Fruit fly (Drosophila melanogaster) whole organism, pupa: ENCODE measurements around the gene CG43347.

Experiments used
- CG13204 ChIP-seq: fragments of 200-800 bp; sonication (Bioruptor generic); optimal IDR thresholded peaks from 2 replicates; lab custom pipeline; 2018; ENCODE audit warnings: missing biosample characterization, mild to moderate bottlenecking, missing genetic modification characterization, moderate library complexity
- CG15710 ChIP-seq: fragments of 200-800 bp; sonication (Bioruptor generic); optimal IDR thresholded peaks from 2 replicates; lab custom pipeline; 2018; ENCODE audit warnings: missing biosample characterization, mild to moderate bottlenecking, missing genetic modification characterization, moderate library complexity
- CG34367 ChIP-seq: fragments of 200-800 bp; sonication (Bioruptor generic); optimal IDR thresholded peaks from 2 replicates; lab custom pipeline; 2018; ENCODE audit warnings: missing biosample characterization, mild to moderate bottlenecking, missing genetic modification characterization
- CG8301 ChIP-seq: fragments of 200-800 bp; sonication (Bioruptor generic); optimal IDR thresholded peaks from 2 replicates; lab custom pipeline; 2018; ENCODE audit warnings: missing biosample characterization, mild to moderate bottlenecking, missing genetic modification characterization
- EcR ChIP-seq: fragments of 200-800 bp; sonication (Bioruptor generic); optimal IDR thresholded peaks from 3 replicates; lab custom pipeline; 2019; ENCODE audit warnings: missing biosample characterization, missing genetic modification characterization, mild to moderate bottlenecking, moderate library complexity, missing genetic modification reagents
- Ets98B ChIP-seq: fragments of 200-800 bp; sonication (Bioruptor generic); IDR thresholded peaks from 2 replicates; pipeline ENCODE4 v1.3.6; 2022; ENCODE audit warnings: missing biosample characterization, missing genetic modification characterization
- Pif1A ChIP-seq: fragments of 200-800 bp; sonication (Bioruptor generic); optimal IDR thresholded peaks from 3 replicates; lab custom pipeline; 2016; ENCODE audit warnings: missing biosample characterization, missing genetic modification characterization
- fd96Ca ChIP-seq: fragments of 200-800 bp; sonication (Bioruptor generic); IDR thresholded peaks from 3 replicates; pipeline ENCODE4 v1.3.6; 2022; ENCODE audit warnings: missing biosample characterization, missing genetic modification characterization

DNA sequence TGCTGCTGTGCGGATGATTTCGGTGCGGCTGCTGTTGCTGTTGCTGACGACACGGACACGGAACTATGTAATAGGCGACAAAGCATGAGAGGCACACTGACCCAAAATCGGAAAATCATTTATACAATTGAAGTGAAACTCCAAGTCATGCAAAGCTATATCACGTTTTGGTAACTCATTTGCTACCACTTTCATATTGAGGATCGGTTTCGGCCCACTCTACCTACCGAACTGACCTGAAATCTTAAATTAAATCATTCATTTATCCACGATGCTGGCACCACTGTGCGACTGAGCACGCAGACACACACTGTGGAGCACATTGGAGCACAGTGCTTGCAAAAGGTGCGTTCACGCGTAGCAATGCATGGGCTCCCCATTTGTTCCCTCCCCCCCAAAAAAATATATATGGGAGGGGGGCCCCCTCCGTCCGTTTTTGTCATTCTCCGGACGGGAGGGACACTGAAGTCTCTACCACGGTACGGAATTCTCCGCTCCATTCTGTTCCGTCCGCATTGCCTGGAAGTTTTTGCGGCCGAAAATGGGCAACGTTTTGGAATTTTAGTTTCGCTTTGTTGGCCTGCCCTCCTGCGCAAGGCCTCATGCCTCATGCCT, 49.7 kb downstream of the CG43347 start:
- TF ChIP-seq Pif1A (GFP tag; lab: Kevin White, UChicago) (peak; percentile 89), Ets98B (GFP tag; lab: Robert Waterston, UW) (peak; percentile 89), CG13204 (GFP tag; lab: Kevin White, UChicago) (peak; percentile 62), EcR (no peak), fd96Ca (GFP tag; lab: Robert Waterston, UW) (peak; percentile 92), CG8301 (tag; lab: Kevin White, UChicago) (peak; percentile 89), CG34367 (tag; lab: Kevin White, UChicago) (peak; percentile 84), CG15710 (peak; percentile 79)
